Fruit fly (Drosophila melanogaster): Measurements from ENCODE around the gene CG3919.

Gene CG3919

DNA sequence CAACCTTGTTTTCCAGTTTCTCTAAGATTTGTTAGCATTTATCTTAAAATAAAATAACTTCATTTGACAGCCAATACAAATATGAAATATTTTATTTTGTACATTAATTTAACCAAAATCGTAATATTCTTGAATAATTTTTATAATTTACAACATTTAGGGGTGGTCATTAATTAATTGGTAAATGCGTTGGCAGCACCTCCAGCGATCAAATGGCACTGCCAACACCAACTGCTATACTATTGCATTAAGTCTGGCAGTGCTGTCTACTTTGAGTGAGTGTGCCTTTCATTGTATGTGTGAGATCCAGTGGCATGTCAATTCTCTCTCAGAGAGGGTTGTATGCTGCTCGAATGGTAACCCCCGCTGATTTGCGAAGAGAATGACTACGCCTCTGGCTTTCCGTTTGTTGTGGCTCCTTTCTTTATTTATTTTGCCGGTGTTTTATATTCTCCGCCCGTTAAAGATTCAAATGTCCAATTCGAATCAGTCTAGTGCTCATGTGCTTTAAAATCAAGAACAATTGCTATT, at the start of gene CG3919:
CG3919 (plus strand) TSS at position 481 of the 531 bp plus-strand sequence.
- TF ChIP-seq EcR (GFP tag; optimal IDR thresholded peaks at IDR 0.05) (no peak), pan (optimal IDR thresholded peaks at IDR 0.05) (no peak), psq (optimal IDR thresholded peaks at IDR 0.05) (peak; percentile 34), Dll (optimal IDR thresholded peaks at IDR 0.05) (no peak), CG8478 (optimal IDR thresholded peaks at IDR 0.05) (no peak)

DNA sequence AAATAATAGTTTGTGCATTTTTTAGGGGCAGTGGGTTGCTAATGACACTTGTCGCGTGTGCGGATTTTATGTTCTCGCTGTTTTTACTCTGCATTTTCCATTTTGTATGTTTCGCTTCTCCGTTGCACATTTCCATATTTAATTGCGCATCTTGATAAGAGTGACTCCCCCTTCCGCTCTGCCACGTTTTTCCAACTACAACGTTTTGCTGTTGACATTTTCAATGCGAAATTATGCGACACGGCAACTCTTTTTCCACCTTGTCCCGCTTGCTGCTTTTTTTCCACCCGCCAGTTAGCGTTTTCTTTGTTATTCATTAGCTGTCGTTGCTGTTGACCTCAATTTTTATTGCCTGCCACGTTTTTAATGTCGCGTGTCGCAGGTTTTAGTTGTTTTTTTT, 48.4 kb upstream of the CG3919 start:
- TF ChIP-seq pan (optimal IDR thresholded peaks at IDR 0.05) = no peak
- TF ChIP-seq CG8478 (optimal IDR thresholded peaks at IDR 0.05) = no peak
- TF ChIP-seq EcR (GFP tag; optimal IDR thresholded peaks at IDR 0.05) = no peak
- no peak for TF ChIP-seq Dll (optimal IDR thresholded peaks at IDR 0.05)
- no peak for TF ChIP-seq psq (optimal IDR thresholded peaks at IDR 0.05)
- no peak for TF ChIP-seq usp (GFP tag; optimal IDR thresholded peaks at IDR 0.05)

DNA sequence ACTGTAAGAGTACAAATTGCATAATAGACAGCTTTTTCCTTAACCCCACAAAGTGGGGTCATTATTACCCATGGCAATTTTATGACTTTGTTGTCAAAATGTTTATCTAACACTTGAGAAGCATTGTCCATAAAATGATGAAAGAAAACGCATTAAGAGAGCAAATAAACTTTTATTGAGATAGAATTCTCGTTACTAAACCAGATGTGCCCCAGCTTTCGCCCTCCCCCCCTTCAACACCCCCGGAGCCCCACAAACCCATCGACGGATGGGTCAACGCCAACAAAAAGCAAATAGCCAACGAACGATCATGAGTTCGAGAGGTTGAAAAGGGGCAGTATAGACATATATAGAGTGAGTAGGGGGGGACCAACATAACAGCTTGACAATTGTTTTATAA, 47.8 kb upstream of the CG3919 start:
- TF ChIP-seq pan (optimal IDR thresholded peaks at IDR 0.05) (no peak), psq (optimal IDR thresholded peaks at IDR 0.05) (no peak), Dll (optimal IDR thresholded peaks at IDR 0.05) (no peak), CG8478 (optimal IDR thresholded peaks at IDR 0.05) (no peak), usp (GFP tag; optimal IDR thresholded peaks at IDR 0.05) (no peak), EcR (GFP tag; optimal IDR thresholded peaks at IDR 0.05) (no peak)

dm6 chr3L:14363103-14363751, 47.2 kb upstream of the CG3919 start:
- TF ChIP-seq pan (optimal IDR thresholded peaks at IDR 0.05) (no peak), CG8478 (optimal IDR thresholded peaks at IDR 0.05) (no peak), EcR (GFP tag; optimal IDR thresholded peaks at IDR 0.05) (no peak), usp (GFP tag; optimal IDR thresholded peaks at IDR 0.05) (no peak), psq (optimal IDR thresholded peaks at IDR 0.05) (no peak), Dll (optimal IDR thresholded peaks at IDR 0.05) (no peak)

dm6 chr3L:14364701-14365100, 45.7 kb upstream of the CG3919 start:
- TF ChIP-seq Dll (optimal IDR thresholded peaks at IDR 0.05) = no peak
- no peak for TF ChIP-seq CG8478 (optimal IDR thresholded peaks at IDR 0.05)
- TF ChIP-seq psq (optimal IDR thresholded peaks at IDR 0.05) = no peak

DNA sequence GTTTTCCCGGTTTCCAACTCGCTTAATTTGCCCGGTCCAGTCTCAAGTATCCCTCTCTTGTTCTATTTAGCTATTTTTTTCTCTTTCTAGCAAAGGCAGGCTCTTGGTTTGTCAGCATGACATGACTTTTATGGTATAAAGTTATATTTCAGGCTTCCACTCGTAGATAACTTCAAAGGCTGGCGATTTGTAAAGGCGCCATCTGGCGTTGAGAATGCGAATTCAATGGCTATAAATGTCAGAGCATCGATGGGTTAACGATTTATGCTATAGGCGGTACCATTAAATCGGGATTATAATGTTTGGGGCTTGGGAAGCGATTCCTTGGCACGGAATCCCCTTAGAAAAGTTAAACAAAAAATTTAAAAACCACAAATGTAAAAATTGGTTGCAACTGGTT, 45.0 kb upstream of the CG3919 start:
- no peak for TF ChIP-seq pan (optimal IDR thresholded peaks at IDR 0.05)
- no peak for TF ChIP-seq CG8478 (optimal IDR thresholded peaks at IDR 0.05)
- no peak for TF ChIP-seq Dll (optimal IDR thresholded peaks at IDR 0.05)
- TF ChIP-seq psq (optimal IDR thresholded peaks at IDR 0.05) = no peak
- no peak for TF ChIP-seq EcR (GFP tag; optimal IDR thresholded peaks at IDR 0.05)
- TF ChIP-seq usp (GFP tag; optimal IDR thresholded peaks at IDR 0.05) = no peak

DNA sequence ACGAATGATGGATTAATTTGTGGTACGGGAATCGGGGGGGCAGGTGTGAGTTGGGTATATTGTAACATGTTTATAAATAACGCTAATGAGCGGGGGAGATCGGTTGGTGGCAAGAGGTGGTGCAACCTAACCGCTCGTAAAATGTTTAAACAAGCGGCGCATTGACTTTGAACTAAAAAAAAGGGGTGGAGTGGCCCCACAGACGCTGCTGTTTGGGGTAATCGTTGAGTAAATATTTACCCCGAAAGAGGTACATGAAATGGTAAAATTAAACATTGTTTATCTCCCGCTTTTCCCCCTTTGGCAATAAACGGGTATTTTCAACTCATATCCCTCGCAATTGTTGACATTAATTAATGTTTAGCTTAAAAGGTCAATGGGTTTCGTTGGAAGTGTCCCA, 44.3 kb upstream of the CG3919 start:
- TF ChIP-seq EcR (GFP tag; optimal IDR thresholded peaks at IDR 0.05) (no peak), Dll (optimal IDR thresholded peaks at IDR 0.05) (no peak), psq (optimal IDR thresholded peaks at IDR 0.05) (no peak), CG8478 (optimal IDR thresholded peaks at IDR 0.05) (no peak), usp (GFP tag; optimal IDR thresholded peaks at IDR 0.05) (no peak), pan (optimal IDR thresholded peaks at IDR 0.05) (no peak)

DNA sequence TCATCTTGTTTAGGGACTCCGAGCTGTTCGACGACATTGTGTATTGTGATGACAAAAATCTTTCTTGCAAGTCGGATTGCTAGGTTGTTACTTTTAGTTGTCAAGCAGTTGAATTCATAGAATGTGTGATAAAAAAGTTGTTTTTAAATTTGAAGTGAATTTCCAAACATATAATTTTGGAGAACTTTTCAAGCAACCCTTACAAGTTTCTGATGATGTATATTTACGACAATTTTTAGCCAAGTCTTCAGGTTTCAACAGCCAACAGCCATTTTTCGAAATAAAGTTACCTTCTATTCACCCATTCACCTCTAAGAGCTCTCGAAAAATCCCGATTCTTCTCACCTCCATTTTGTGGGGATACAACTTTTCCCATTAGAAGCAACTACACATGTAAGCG, 40.8 kb upstream of the CG3919 start, which contains the start of gene CG13481:
CG13481 (minus strand) TSS at position 101 of the 400 bp plus-strand sequence.
- TF ChIP-seq EcR (GFP tag; optimal IDR thresholded peaks at IDR 0.05) (no peak), Dll (optimal IDR thresholded peaks at IDR 0.05) (no peak), pan (optimal IDR thresholded peaks at IDR 0.05) (no peak), usp (GFP tag; optimal IDR thresholded peaks at IDR 0.05) (no peak), CG8478 (optimal IDR thresholded peaks at IDR 0.05) (no peak), psq (optimal IDR thresholded peaks at IDR 0.05) (no peak)

- TF ChIP-seq psq (optimal IDR thresholded peaks at IDR 0.05) (no peak), CG8478 (optimal IDR thresholded peaks at IDR 0.05) (no peak), pan (optimal IDR thresholded peaks at IDR 0.05) (no peak), Dll (optimal IDR thresholded peaks at IDR 0.05) (no peak), EcR (GFP tag; optimal IDR thresholded peaks at IDR 0.05) (no peak), usp (GFP tag; optimal IDR thresholded peaks at IDR 0.05) (no peak)
Measured at dm6 chr3L:14374499-14374898, 35.9 kb upstream of the CG3919 start.

dm6 chr3L:14375863-14376262, 34.6 kb upstream of the CG3919 start:
- no peak for TF ChIP-seq EcR (GFP tag; optimal IDR thresholded peaks at IDR 0.05)
- TF ChIP-seq usp (GFP tag; optimal IDR thresholded peaks at IDR 0.05) = no peak
- no peak for TF ChIP-seq CG8478 (optimal IDR thresholded peaks at IDR 0.05)
- TF ChIP-seq Dll (optimal IDR thresholded peaks at IDR 0.05) = no peak
- TF ChIP-seq psq (optimal IDR thresholded peaks at IDR 0.05) = no peak
- no peak for TF ChIP-seq pan (optimal IDR thresholded peaks at IDR 0.05)

DNA sequence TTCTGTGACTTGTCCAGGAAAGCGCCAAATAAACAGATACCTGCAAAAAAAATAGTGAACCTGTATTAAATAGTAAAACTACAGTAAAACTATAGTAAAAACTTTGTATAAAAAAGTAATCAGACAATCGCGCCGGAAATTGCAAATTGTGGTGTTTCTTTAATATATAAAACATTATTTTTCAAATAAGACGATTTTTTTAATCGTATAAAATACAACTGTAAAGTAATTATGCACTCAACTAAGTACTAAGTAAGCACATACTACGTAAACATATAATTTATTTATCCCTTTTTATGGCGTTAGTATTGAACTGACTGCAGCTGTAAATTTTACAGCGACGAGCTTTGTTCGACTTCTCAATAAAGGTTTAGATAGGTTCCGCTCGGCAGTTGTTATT, 28.9 kb upstream of the CG3919 start, which contains the start of gene CG43120:
CG43120 (plus strand) TSS at position 391 of the 400 bp plus-strand sequence.
- TF ChIP-seq pan (optimal IDR thresholded peaks at IDR 0.05) (no peak), EcR (GFP tag; optimal IDR thresholded peaks at IDR 0.05) (no peak), CG8478 (optimal IDR thresholded peaks at IDR 0.05) (no peak), psq (optimal IDR thresholded peaks at IDR 0.05) (no peak), usp (GFP tag; optimal IDR thresholded peaks at IDR 0.05) (no peak), Dll (optimal IDR thresholded peaks at IDR 0.05) (no peak)

- TF ChIP-seq EcR (GFP tag; optimal IDR thresholded peaks at IDR 0.05) = no peak
- TF ChIP-seq usp (GFP tag; optimal IDR thresholded peaks at IDR 0.05) = no peak
- TF ChIP-seq pan (optimal IDR thresholded peaks at IDR 0.05) = no peak
- no peak for TF ChIP-seq CG8478 (optimal IDR thresholded peaks at IDR 0.05)
- no peak for TF ChIP-seq Dll (optimal IDR thresholded peaks at IDR 0.05)
- no peak for TF ChIP-seq psq (optimal IDR thresholded peaks at IDR 0.05)
Measured at dm6 chr3L:14389242-14389641, 21.2 kb upstream of the CG3919 start.
